Worm (Caenorhabditis elegans) whole organism, young adult: ENCODE data around the gene C13F10.8.
A peak's percentile ranks its signal among the peaks of the same experiment; 100 is the strongest.

Experiments
- F37B4.10 ChIP-seq: fragments of 200-800 bp; sonication (Bioruptor generic); IDR thresholded peaks from 2 replicates; pipeline ENCODE4 v1.3.6; 2022; ENCODE audit warnings: missing genetic modification characterization, missing compliant biosample characterization
- aptf-2 ChIP-seq: fragments of 200-800 bp; sonication (Bioruptor generic); conservative IDR thresholded peaks from 2 replicates; pipeline ENCODE4 v1.3.6; 2022; ENCODE audit warnings: missing genetic modification reagents, missing genetic modification characterization, missing compliant biosample characterization
- athp-1 ChIP-seq: sonication (generic microtip); optimal IDR thresholded peaks from 2 replicates; lab custom pipeline; 2017; ENCODE audit warnings: mild to moderate bottlenecking, missing genetic modification characterization, missing compliant biosample characterization
- bed-1 ChIP-seq: fragments of 200-800 bp; sonication (Bioruptor generic); IDR thresholded peaks from 2 replicates; pipeline ENCODE4 v1.3.6; 2022; ENCODE audit warnings: missing genetic modification reagents, missing genetic modification characterization, missing compliant biosample characterization
- ccch-3 ChIP-seq: fragments of 200-800 bp; sonication (Bioruptor generic); optimal IDR thresholded peaks from 2 replicates; lab custom pipeline; 2018; ENCODE audit warnings: mild to moderate bottlenecking, missing genetic modification characterization, missing compliant biosample characterization
- ceh-91 ChIP-seq: fragments of 200-800 bp; sonication (Bioruptor generic); IDR thresholded peaks from 2 replicates; pipeline ENCODE4 v1.3.6; 2022; ENCODE audit warnings: missing genetic modification reagents, missing genetic modification characterization, missing compliant biosample characterization
- die-1 ChIP-seq: sonication (generic microtip); optimal IDR thresholded peaks from 2 replicates; lab custom pipeline; 2016; ENCODE audit warnings: missing genotype, mild to moderate bottlenecking, missing genetic modification characterization, missing compliant biosample characterization
- dpl-1 ChIP-seq: fragments of 150-350 bp; optimal IDR thresholded peaks from 2 replicates; lab custom pipeline; 2014; ENCODE audit warnings: missing biosample characterization, missing genetic modification reagents, missing genetic modification characterization
- efl-1 ChIP-seq: fragments of 150-350 bp; optimal IDR thresholded peaks from 2 replicates; lab custom pipeline; 2014; ENCODE audit warnings: missing biosample characterization, missing genetic modification reagents, missing genetic modification characterization
- egl-18 ChIP-seq: fragments of 200-800 bp; sonication (Bioruptor generic); IDR thresholded peaks from 2 replicates; pipeline ENCODE4 v1.3.6; 2022; ENCODE audit warnings: missing genetic modification reagents, missing genetic modification characterization, missing compliant biosample characterization
- egrh-3 ChIP-seq: fragments of 200-800 bp; sonication (Bioruptor generic); IDR thresholded peaks from 2 replicates; pipeline ENCODE4 v1.3.6; 2022; ENCODE audit warnings: missing genetic modification reagents, missing genetic modification characterization, missing compliant biosample characterization
- fkh-3 ChIP-seq: sonication (generic microtip); optimal IDR thresholded peaks from 2 replicates; lab custom pipeline; 2016; ENCODE audit warnings: mild to moderate bottlenecking, missing genetic modification characterization, missing compliant biosample characterization
- him-1 ChIP-seq: sonication (generic microtip); optimal IDR thresholded peaks from 2 replicates; lab custom pipeline; 2016; ENCODE audit warnings: missing genotype, missing genetic modification reagents, missing genetic modification characterization, missing compliant biosample characterization
- hlh-12 ChIP-seq: sonication (generic microtip); optimal IDR thresholded peaks from 2 replicates; lab custom pipeline; 2016; ENCODE audit warnings: missing genetic modification characterization, missing compliant biosample characterization
- hsf-1 ChIP-seq: fragments of 200-800 bp; sonication (Bioruptor generic); IDR thresholded peaks from 2 replicates; pipeline ENCODE4 v1.3.6; 2022; ENCODE audit warnings: missing genetic modification reagents, missing genetic modification characterization, missing compliant biosample characterization
- lag-1 ChIP-seq: fragments of 200-800 bp; sonication (Bioruptor generic); IDR thresholded peaks from 2 replicates; pipeline ENCODE4 v1.3.6; 2022; ENCODE audit warnings: missing genetic modification reagents, missing genetic modification characterization, missing compliant biosample characterization
- let-607 ChIP-seq, 2 experiments: fragments of 200-800 bp in 1 of 2; sonication (Bioruptor generic) in 1 of 2; sonication (generic microtip) in 1 of 2; optimal IDR thresholded peaks; 2 replicates each; lab custom pipeline; 2016 to 2018; ENCODE audit warnings: mild to moderate bottlenecking in 2 of 2, missing compliant biosample characterization in 2 of 2, missing genetic modification characterization in 2 of 2, moderate library complexity in 2 of 2, missing genotype in 1 of 2
- lin-35 ChIP-seq, 3 experiments: fragments of 150-350 bp in 2 of 3; sonication (generic microtip) in 1 of 3; optimal IDR thresholded peaks; 2 replicates each; lab custom pipeline; 2014 to 2018; ENCODE audit warnings: missing biosample characterization in 3 of 3, missing genetic modification characterization in 3 of 3, missing genetic modification reagents in 3 of 3
- lin-54 ChIP-seq: fragments of 200-800 bp; sonication (Bioruptor generic); optimal IDR thresholded peaks from 2 replicates; lab custom pipeline; 2018; ENCODE audit warnings: mild to moderate bottlenecking, missing genetic modification characterization, missing compliant biosample characterization
- lir-1 ChIP-seq: fragments of 200-800 bp; sonication (Bioruptor generic); conservative IDR thresholded peaks from 2 replicates; pipeline ENCODE4 v1.3.6; 2022; ENCODE audit warnings: missing genetic modification reagents, missing genetic modification characterization, missing compliant biosample characterization
- lsy-27 ChIP-seq: sonication (generic microtip); optimal IDR thresholded peaks from 2 replicates; lab custom pipeline; 2017; ENCODE audit warnings: missing genetic modification characterization, mild to moderate bottlenecking, missing compliant biosample characterization, antibody characterized with exemption, missing genotype, borderline replicate concordance; ENCODE audit not compliant: insufficient read depth
- madf-3 ChIP-seq: fragments of 200-800 bp; sonication (Bioruptor generic); IDR thresholded peaks from 2 replicates; pipeline ENCODE4 v1.3.6; 2022; ENCODE audit warnings: missing genetic modification reagents, missing genetic modification characterization, missing compliant biosample characterization
- madf-8 ChIP-seq: fragments of 200-800 bp; sonication (Bioruptor generic); conservative IDR thresholded peaks from 2 replicates; pipeline ENCODE4 v1.3.6; 2022; ENCODE audit warnings: missing genetic modification reagents, missing genetic modification characterization, missing compliant biosample characterization
- mcd-1 ChIP-seq: fragments of 200-800 bp; sonication (Bioruptor generic); IDR thresholded peaks from 2 replicates; pipeline ENCODE4 v1.3.6; 2022; ENCODE audit warnings: missing genetic modification reagents, missing genetic modification characterization, missing compliant biosample characterization
- mel-28 ChIP-seq: sonication (generic microtip); optimal IDR thresholded peaks from 2 replicates; lab custom pipeline; 2016; ENCODE audit warnings: borderline replicate concordance, mild to moderate bottlenecking, missing genetic modification characterization, missing compliant biosample characterization
- mes-4 ChIP-seq: sonication (generic microtip); optimal IDR thresholded peaks from 2 replicates; lab custom pipeline; 2016; ENCODE audit warnings: missing genotype, missing genetic modification characterization, missing compliant biosample characterization
- nfyb-1 ChIP-seq: fragments of 200-800 bp; sonication (Bioruptor generic); IDR thresholded peaks from 2 replicates; pipeline ENCODE4 v1.3.6; 2022; ENCODE audit warnings: missing genetic modification reagents, missing genetic modification characterization, missing compliant biosample characterization
- nhr-120 ChIP-seq: fragments of 200-800 bp; sonication (Bioruptor generic); IDR thresholded peaks from 2 replicates; pipeline ENCODE4 v1.3.6; 2022; ENCODE audit warnings: missing genetic modification characterization, missing compliant biosample characterization
- nhr-179 ChIP-seq: sonication (generic microtip); optimal IDR thresholded peaks from 2 replicates; lab custom pipeline; 2016; ENCODE audit warnings: mild to moderate bottlenecking, missing genetic modification characterization, missing compliant biosample characterization
- pbrm-1 ChIP-seq: fragments of 200-800 bp; sonication (Bioruptor generic); IDR thresholded peaks from 2 replicates; pipeline ENCODE4 v1.3.6; 2022; ENCODE audit warnings: missing genetic modification reagents, missing genetic modification characterization, missing compliant biosample characterization
- pha-4 ChIP-seq: fragments of 150-350 bp; sonication (generic microtip); optimal IDR thresholded peaks from 2 replicates; lab custom pipeline; 2014; ENCODE audit warnings: missing biosample characterization, missing genetic modification reagents, missing genetic modification characterization
- rpc-1 ChIP-seq, 2 experiments: fragments of 150-350 bp in 1 of 2; sonication (generic microtip) in 1 of 2; optimal IDR thresholded peaks; 2 replicates each; lab custom pipeline; 2014 to 2018; ENCODE audit warnings: missing biosample characterization in 1 of 2, missing genetic modification characterization in 1 of 2, missing genetic modification reagents in 1 of 2, missing genotype in 1 of 2
- snpc-1.1 ChIP-seq: sonication (generic microtip); optimal IDR thresholded peaks from 2 replicates; lab custom pipeline; 2017; ENCODE audit warnings: missing genetic modification characterization, mild to moderate bottlenecking, missing compliant biosample characterization, antibody characterized with exemption, moderate library complexity, missing genotype, missing genetic modification reagents; ENCODE audit not compliant: insufficient read depth
- tbx-9 ChIP-seq: sonication (generic microtip); optimal IDR thresholded peaks from 2 replicates; lab custom pipeline; 2016; ENCODE audit warnings: borderline replicate concordance, missing genetic modification characterization, inconsistent platforms, missing compliant biosample characterization
- tlf-1 ChIP-seq: fragments of 200-800 bp; sonication (Bioruptor generic); optimal IDR thresholded peaks from 2 replicates; lab custom pipeline; 2018; ENCODE audit warnings: mild to moderate bottlenecking, missing genetic modification characterization, missing compliant biosample characterization
- zfh-2 ChIP-seq: fragments of 200-800 bp; sonication (Bioruptor generic); conservative IDR thresholded peaks from 2 replicates; pipeline ENCODE4 v1.3.6; 2022; ENCODE audit warnings: missing genetic modification reagents, missing genetic modification characterization, missing compliant biosample characterization
- zim-3 ChIP-seq: sonication (generic microtip); optimal IDR thresholded peaks from 2 replicates; lab custom pipeline; 2017; ENCODE audit warnings: mild to moderate bottlenecking, missing genetic modification characterization, moderate library complexity, missing compliant biosample characterization
- ztf-22 ChIP-seq: fragments of 200-800 bp; sonication (Bioruptor generic); optimal IDR thresholded peaks from 2 replicates; lab custom pipeline; 2018; ENCODE audit warnings: mild to moderate bottlenecking, missing genetic modification characterization, moderate library complexity, missing compliant biosample characterization
- ztf-25 ChIP-seq: fragments of 200-800 bp; sonication (Bioruptor generic); IDR thresholded peaks from 2 replicates; pipeline ENCODE4 v1.3.6; 2022; ENCODE audit warnings: missing genetic modification reagents, missing genetic modification characterization, missing compliant biosample characterization
- ztf-26 ChIP-seq: sonication (generic microtip); optimal IDR thresholded peaks from 2 replicates; lab custom pipeline; 2017; ENCODE audit warnings: missing genetic modification characterization, missing compliant biosample characterization

Gene C13F10.8

DNA sequence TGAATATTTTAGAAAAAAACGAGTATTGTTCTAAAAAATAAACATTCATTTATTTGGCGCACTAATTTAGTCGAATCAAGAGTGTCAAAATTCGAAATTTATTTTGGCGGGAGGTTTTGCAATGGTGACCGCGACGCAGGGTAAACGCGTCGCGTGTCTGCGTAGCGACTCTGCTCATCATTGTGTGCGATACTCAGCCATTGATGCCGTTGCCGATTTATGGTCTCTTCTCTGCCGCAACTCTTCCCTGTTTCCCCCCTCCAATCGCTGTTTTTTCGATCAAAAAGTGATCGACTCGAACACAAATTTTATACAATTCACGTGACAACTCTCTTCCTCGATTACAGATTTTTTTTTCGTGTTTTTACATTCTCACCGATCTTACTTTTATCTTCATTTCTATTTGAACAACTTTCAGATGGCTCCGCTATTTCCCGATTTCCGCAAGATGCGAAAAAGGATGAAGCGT is 24.3 kb downstream of the C13F10.8 start, which contains the start of gene F09G2.2 (continued):
- TF ChIP-seq dpl-1 (GFP tag; lab: Kevin White, UChicago), result peak; percentile 90
- no peak for TF ChIP-seq F37B4.10
- TF ChIP-seq tlf-1 (GFP tag; lab: Kevin White, UChicago), result peak; percentile 84
- no peak for TF ChIP-seq fkh-3 (tag; lab: Kevin White, UChicago)
- peak; percentile 88 for TF ChIP-seq efl-1 (GFP tag; lab: Kevin White, UChicago)
- peak; percentile 82 for TF ChIP-seq ceh-91 (GFP tag; lab: Robert Waterston, UW)
- TF ChIP-seq ztf-26 (tag; lab: Kevin White, UChicago), result peak; percentile 85
- TF ChIP-seq tbx-9 (tag; lab: Kevin White, UChicago), result no peak
- TF ChIP-seq lir-1, result peak; percentile 84
- TF ChIP-seq hlh-12 (tag; lab: Kevin White, UChicago), result no peak
- no peak for TF ChIP-seq zim-3 (tag; lab: Kevin White, UChicago)
- TF ChIP-seq ztf-22 (GFP tag; lab: Kevin White, UChicago), result peak; percentile 2
- TF ChIP-seq mes-4 (tag; lab: Kevin White, UChicago), result no peak
- peak; percentile 92 for TF ChIP-seq nfyb-1 (GFP tag; lab: Robert Waterston, UW)
- peak; percentile 72; the same call in 1 of the 2 replicates for TF ChIP-seq hsf-1 (GFP tag; lab: Robert Waterston, UW)
- TF ChIP-seq let-607 (tag; optimal IDR thresholded peaks at IDR 0.05; lab: Kevin White, UChicago), result peak; percentile 2 to 69
- peak; percentile 84 for TF ChIP-seq pha-4 (tag; lab: Kevin White, UChicago)
- peak; percentile 90 for TF ChIP-seq zfh-2 (GFP tag; lab: Robert Waterston, UW)
- no peak for TF ChIP-seq egl-18 (GFP tag; lab: Robert Waterston, UW)

DNA sequence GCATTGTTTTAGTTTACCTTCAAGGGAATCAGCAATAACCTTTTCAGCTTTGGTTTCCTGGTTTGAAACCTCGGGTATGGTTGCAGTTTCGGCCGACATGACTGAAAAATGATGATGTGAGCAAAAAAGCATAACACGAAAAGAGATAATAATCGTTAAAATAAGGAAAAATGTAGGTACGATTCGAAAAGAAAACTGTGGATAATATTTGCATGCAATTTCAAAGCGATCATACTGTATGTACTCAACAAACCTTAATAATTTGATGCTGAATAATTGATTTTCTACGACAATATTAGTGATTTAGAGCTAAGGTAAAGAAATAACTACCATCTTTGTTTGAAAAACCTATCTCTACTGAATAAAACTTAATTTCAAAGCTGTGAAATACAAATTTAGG is 24.8 kb downstream of the C13F10.8 start, which contains the start of gene attf-2:
Gene attf-2 (minus strand): TSS at position 101 of the 400 bp plus-strand sequence.
- TF ChIP-seq madf-3 (GFP tag; lab: Robert Waterston, UW) (0 out of 2 replicates have a peak, but pooled peaks have one; percentile 22), aptf-2 (GFP tag; lab: Robert Waterston, UW) (no peak)

DNA sequence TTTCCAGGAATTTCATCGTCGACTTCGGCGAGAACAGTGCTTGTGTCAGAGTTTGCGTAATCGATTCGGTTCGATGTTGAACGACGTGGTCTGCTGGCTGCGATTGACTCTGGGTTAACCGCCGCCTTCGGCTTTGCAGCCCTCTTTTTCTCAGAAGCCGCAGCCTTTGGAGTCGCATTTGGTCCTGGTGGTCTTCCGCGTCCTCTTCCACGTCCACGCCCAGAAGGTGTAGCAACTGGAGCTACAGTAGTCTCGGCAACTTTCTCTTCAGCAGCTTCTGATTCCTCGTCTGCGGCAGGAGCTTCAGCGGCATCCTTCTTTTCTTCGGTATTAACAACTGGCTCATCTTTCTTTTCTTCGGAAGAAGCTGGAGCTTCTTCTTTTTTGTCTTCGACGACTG is 26.0 kb downstream of the C13F10.8 start:
- TF ChIP-seq lag-1, result no peak
- no peak for TF ChIP-seq nhr-120 (GFP tag; lab: Robert Waterston, UW)
- TF ChIP-seq rpc-1 (optimal IDR thresholded peaks at IDR 0.05; lab: Kevin White, UChicago), result no peak
- TF ChIP-seq rpc-1 (tag; optimal IDR thresholded peaks at IDR 0.05; lab: Kevin White, UChicago), result no peak
- TF ChIP-seq him-1 (tag; lab: Kevin White, UChicago), result no peak
- TF ChIP-seq snpc-1.1, result no peak
- TF ChIP-seq ccch-3 (GFP tag; lab: Kevin White, UChicago), result no peak
- TF ChIP-seq nfyb-1 (GFP tag; lab: Robert Waterston, UW), result no peak
- TF ChIP-seq egl-18 (GFP tag; lab: Robert Waterston, UW), result no peak
- TF ChIP-seq ztf-25 (GFP tag; lab: Robert Waterston, UW), result no peak
- peak; percentile 66; the same call in 1 of the 2 replicates for TF ChIP-seq zfh-2 (GFP tag; lab: Robert Waterston, UW)
- TF ChIP-seq madf-8, result no peak
- TF ChIP-seq pbrm-1 (GFP tag; lab: Robert Waterston, UW), result 0 out of 2 replicates have a peak, but pooled peaks have one; percentile 11
- TF ChIP-seq egrh-3, result 0 out of 2 replicates have a peak, but pooled peaks have one; percentile 22
- TF ChIP-seq bed-1 (GFP tag; lab: Robert Waterston, UW), result no peak
- no peak for TF ChIP-seq aptf-2 (GFP tag; lab: Robert Waterston, UW)
- TF ChIP-seq ztf-26 (tag; lab: Kevin White, UChicago), result no peak
- no peak for TF ChIP-seq lin-54 (GFP tag; lab: Kevin White, UChicago)
- no peak for TF ChIP-seq lin-35 (GFP tag; optimal IDR thresholded peaks at IDR 0.05; lab: Kevin White, UChicago)
- TF ChIP-seq die-1, result no peak
- TF ChIP-seq mel-28 (tag; lab: Kevin White, UChicago), result no peak
- TF ChIP-seq nhr-179 (tag; lab: Kevin White, UChicago), result no peak
- TF ChIP-seq athp-1 (tag; lab: Kevin White, UChicago), result no peak
- TF ChIP-seq lsy-27 (tag; lab: Kevin White, UChicago), result no peak
- no peak for TF ChIP-seq mcd-1
